Worm (Caenorhabditis elegans) whole organism, L3 larva: ENCODE data around the gene rpb-8.

Experiments
- ama-1 ChIP-seq: fragments of 150-350 bp; optimal IDR thresholded peaks from 2 replicates; lab custom pipeline; 2018
- ceh-28 ChIP-seq: fragments of 150-350 bp; optimal IDR thresholded peaks from 2 replicates; lab custom pipeline; 2014; ENCODE audit warnings: missing biosample characterization, missing genetic modification reagents, missing genetic modification characterization
- elt-1 ChIP-seq: fragments of 150-350 bp; optimal IDR thresholded peaks from 2 replicates; lab custom pipeline; 2014; ENCODE audit warnings: missing biosample characterization, missing genetic modification characterization
- elt-3 ChIP-seq, 3 experiments: fragments of 150-350 bp in 1 of 3; sonication (generic microtip) in 2 of 3; optimal IDR thresholded peaks; 2 replicates in 2 of 3; 4 replicates in 1 of 3; lab custom pipeline; 2014 to 2017; ENCODE audit warnings: missing biosample characterization in 3 of 3, missing genetic modification characterization in 3 of 3
- fkh-2 ChIP-seq: fragments of 150-350 bp; optimal IDR thresholded peaks from 2 replicates; lab custom pipeline; 2014; ENCODE audit warnings: missing biosample characterization, missing genetic modification reagents, missing genetic modification characterization
- jun-1 ChIP-seq: fragments of 150-350 bp; optimal IDR thresholded peaks from 2 replicates; lab custom pipeline; 2014; ENCODE audit warnings: missing biosample characterization, missing genetic modification reagents, missing genetic modification characterization
- lsy-12 ChIP-seq: sonication (generic microtip); optimal IDR thresholded peaks from 2 replicates; lab custom pipeline; 2016; ENCODE audit warnings: mild to moderate bottlenecking, missing genetic modification characterization, missing compliant biosample characterization
- nhr-11 ChIP-seq: fragments of 150-350 bp; optimal IDR thresholded peaks from 2 replicates; lab custom pipeline; 2014; ENCODE audit warnings: missing biosample characterization, missing genetic modification characterization
- nhr-28 ChIP-seq: fragments of 150-350 bp; optimal IDR thresholded peaks from 2 replicates; lab custom pipeline; 2014; ENCODE audit warnings: missing biosample characterization, missing genetic modification characterization
- skn-1 ChIP-seq: fragments of 150-350 bp; optimal IDR thresholded peaks from 2 replicates; lab custom pipeline; 2014; ENCODE audit warnings: missing biosample characterization, missing genetic modification characterization
- tbx-2 ChIP-seq: sonication (generic microtip); optimal IDR thresholded peaks from 2 replicates; lab custom pipeline; 2016; ENCODE audit warnings: mild to moderate bottlenecking, missing genetic modification characterization, missing compliant biosample characterization
- ztf-11 ChIP-seq: fragments of 150-350 bp; optimal IDR thresholded peaks from 2 replicates; lab custom pipeline; 2014; ENCODE audit warnings: missing biosample characterization, missing genetic modification characterization

rpb-8 gene

ce11 chrIII:4870478-4870877 is 47.3 kb downstream of the rpb-8 start, which contains the start of gene gipc-1:
TSS of gene gipc-1 (plus strand) at chrIII:4870778.
- TF ChIP-seq lsy-12 (tag; lab: Kevin White, UChicago) (no peak), ztf-11 (tag; lab: Kevin White, UChicago) (no peak), nhr-11 (tag; lab: Kevin White, UChicago) (no peak), ceh-28 (tag; lab: Kevin White, UChicago) (no peak), elt-1 (tag; lab: Kevin White, UChicago) (no peak), fkh-2 (tag; lab: Kevin White, UChicago) (no peak), nhr-28 (tag; lab: Kevin White, UChicago) (no peak), skn-1 (no peak), ama-1 (no peak), elt-3 (tag; optimal IDR thresholded peaks at IDR 0.05; lab: Kevin White, UChicago) (no peak), tbx-2 (tag; lab: Kevin White, UChicago) (no peak), jun-1 (tag; lab: Kevin White, UChicago) (no peak)

DNA sequence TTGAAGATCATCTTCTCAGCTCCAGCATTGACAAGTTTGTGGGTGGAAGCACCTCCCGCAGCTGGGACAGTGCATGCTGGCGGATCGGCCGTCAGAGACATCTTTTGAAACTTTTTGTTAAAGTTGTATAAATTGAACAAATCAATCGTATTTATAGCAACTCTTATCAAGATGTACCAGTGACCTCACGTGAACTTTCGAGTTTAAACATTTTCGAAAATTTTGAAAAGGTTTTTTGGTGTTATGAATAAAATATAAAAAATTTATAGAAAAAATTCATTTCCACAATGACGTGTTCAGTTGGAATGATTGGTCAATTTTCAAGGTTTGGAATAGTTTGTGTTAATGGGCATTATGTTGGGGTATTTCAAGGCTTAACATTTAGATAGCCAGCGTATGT is 49.2 kb downstream of the rpb-8 start, which contains the start of the genes msd-4 and C35D10.3:
Gene msd-4 (minus strand): TSS at position 101 of the 400 bp plus-strand sequence.
Gene C35D10.3 (plus strand): TSS at position 279 of the 400 bp plus-strand sequence.
- no peak for TF ChIP-seq ama-1
